Worm (Caenorhabditis elegans) whole organism, L3 larva: ENCODE measurements around the gene lst-5.
A peak's percentile ranks its signal among the peaks of the same experiment; 100 is the strongest.

Experiments
- ZK546.5 ChIP-seq: sonication (generic microtip); optimal IDR thresholded peaks from 2 replicates; lab custom pipeline; 2017; ENCODE audit warnings: missing biosample characterization, missing genetic modification characterization
- ceh-28 ChIP-seq: fragments of 150-350 bp; optimal IDR thresholded peaks from 2 replicates; lab custom pipeline; 2014; ENCODE audit warnings: missing biosample characterization, missing genetic modification reagents, missing genetic modification characterization
- egl-27 ChIP-seq: sonication (generic microtip); optimal IDR thresholded peaks from 4 replicates; lab custom pipeline; 2017; ENCODE audit warnings: missing biosample characterization, missing genetic modification reagents, missing genetic modification characterization
- egl-5 ChIP-seq: fragments of 150-350 bp; optimal IDR thresholded peaks from 2 replicates; lab custom pipeline; 2017; ENCODE audit warnings: missing biosample characterization, missing genetic modification reagents, missing genetic modification characterization, inconsistent platforms
- elt-1 ChIP-seq: fragments of 150-350 bp; optimal IDR thresholded peaks from 2 replicates; lab custom pipeline; 2014; ENCODE audit warnings: missing biosample characterization, missing genetic modification characterization
- elt-2 ChIP-seq: sonication (generic microtip); optimal IDR thresholded peaks from 2 replicates; lab custom pipeline; 2016; ENCODE audit warnings: missing genetic modification reagents, mild to moderate bottlenecking, missing genetic modification characterization, missing compliant biosample characterization
- elt-3 ChIP-seq, 3 experiments: fragments of 150-350 bp in 1 of 3; sonication (generic microtip) in 2 of 3; optimal IDR thresholded peaks; 2 replicates in 2 of 3; 4 replicates in 1 of 3; lab custom pipeline; 2014 to 2017; ENCODE audit warnings: missing biosample characterization in 3 of 3, missing genetic modification characterization in 3 of 3
- eor-1 ChIP-seq, 2 experiments: fragments of 150-350 bp; optimal IDR thresholded peaks; 2 replicates each; lab custom pipeline; 2014 to 2018; ENCODE audit warnings: missing biosample characterization in 2 of 2, missing genetic modification characterization in 2 of 2
- fkh-10 ChIP-seq: sonication (generic microtip); optimal IDR thresholded peaks from 2 replicates; lab custom pipeline; 2017; ENCODE audit warnings: missing biosample characterization, missing genetic modification reagents, missing genetic modification characterization
- fkh-2 ChIP-seq: fragments of 150-350 bp; optimal IDR thresholded peaks from 2 replicates; lab custom pipeline; 2014; ENCODE audit warnings: missing biosample characterization, missing genetic modification reagents, missing genetic modification characterization
- hmg-11 ChIP-seq: sonication (generic microtip); optimal IDR thresholded peaks from 2 replicates; lab custom pipeline; 2016; ENCODE audit warnings: missing genetic modification characterization, missing compliant biosample characterization
- jun-1 ChIP-seq: fragments of 150-350 bp; optimal IDR thresholded peaks from 2 replicates; lab custom pipeline; 2014; ENCODE audit warnings: missing biosample characterization, missing genetic modification reagents, missing genetic modification characterization
- lin-15B ChIP-seq: fragments of 150-350 bp; optimal IDR thresholded peaks from 2 replicates; lab custom pipeline; 2014; ENCODE audit warnings: missing biosample characterization, missing genetic modification characterization
- lin-39 ChIP-seq: fragments of 150-350 bp; optimal IDR thresholded peaks from 2 replicates; lab custom pipeline; 2018; ENCODE audit warnings: missing biosample characterization, missing genetic modification reagents, missing genetic modification characterization
- lsy-12 ChIP-seq: sonication (generic microtip); optimal IDR thresholded peaks from 2 replicates; lab custom pipeline; 2016; ENCODE audit warnings: mild to moderate bottlenecking, missing genetic modification characterization, missing compliant biosample characterization
- mml-1 ChIP-seq: fragments of 150-350 bp; sonication (generic microtip); optimal IDR thresholded peaks from 3 replicates; lab custom pipeline; 2014; ENCODE audit warnings: missing biosample characterization, missing genetic modification characterization
- nfya-1 ChIP-seq: sonication (generic microtip); optimal IDR thresholded peaks from 2 replicates; lab custom pipeline; 2017; ENCODE audit warnings: missing genetic modification characterization, mild to moderate bottlenecking, missing compliant biosample characterization, antibody characterized with exemption, moderate library complexity; ENCODE audit not compliant: insufficient read depth
- nhr-12 ChIP-seq: fragments of 150-350 bp; optimal IDR thresholded peaks from 2 replicates; lab custom pipeline; 2014; ENCODE audit warnings: missing biosample characterization, missing genetic modification characterization
- nhr-23 ChIP-seq: fragments of 150-350 bp; optimal IDR thresholded peaks from 2 replicates; lab custom pipeline; 2014; ENCODE audit warnings: missing biosample characterization, missing genetic modification reagents, missing genetic modification characterization
- nhr-25 ChIP-seq: sonication (generic microtip); optimal IDR thresholded peaks from 2 replicates; lab custom pipeline; 2017; ENCODE audit warnings: missing biosample characterization, missing genetic modification characterization
- nhr-43 ChIP-seq: sonication (generic microtip); optimal IDR thresholded peaks from 2 replicates; lab custom pipeline; 2016; ENCODE audit warnings: mild to moderate bottlenecking, missing genetic modification characterization, missing compliant biosample characterization; ENCODE audit not compliant: poor library complexity, severe bottlenecking
- nhr-77 ChIP-seq: fragments of 150-350 bp; optimal IDR thresholded peaks from 2 replicates; lab custom pipeline; 2014; ENCODE audit warnings: missing biosample characterization, missing genetic modification characterization
- pha-4 ChIP-seq: fragments of 150-350 bp; optimal IDR thresholded peaks from 2 replicates; lab custom pipeline; 2014; ENCODE audit warnings: missing biosample characterization, missing genetic modification reagents, missing genetic modification characterization
- pqm-1 ChIP-seq: fragments of 150-350 bp; optimal IDR thresholded peaks from 2 replicates; lab custom pipeline; 2017; ENCODE audit warnings: missing biosample characterization, missing genetic modification characterization, inconsistent platforms
- sea-2 ChIP-seq: fragments of 150-350 bp; sonication (generic microtip); optimal IDR thresholded peaks from 4 replicates; lab custom pipeline; 2014; ENCODE audit warnings: missing biosample characterization, missing genetic modification reagents, missing genetic modification characterization
- snpc-4 ChIP-seq: fragments of 150-350 bp; optimal IDR thresholded peaks from 2 replicates; lab custom pipeline; 2014; ENCODE audit warnings: missing biosample characterization, missing genetic modification characterization
- unc-39 ChIP-seq: sonication (generic microtip); optimal IDR thresholded peaks from 4 replicates; lab custom pipeline; 2017; ENCODE audit warnings: missing biosample characterization, missing genetic modification characterization
- unc-62 ChIP-seq: fragments of 150-350 bp; sonication (generic microtip); optimal IDR thresholded peaks from 4 replicates; lab custom pipeline; 2014; ENCODE audit warnings: missing biosample characterization, missing genetic modification reagents, missing genetic modification characterization
- ztf-11 ChIP-seq: fragments of 150-350 bp; optimal IDR thresholded peaks from 2 replicates; lab custom pipeline; 2014; ENCODE audit warnings: missing biosample characterization, missing genetic modification characterization
- ztf-4 ChIP-seq: fragments of 150-350 bp; optimal IDR thresholded peaks from 2 replicates; lab custom pipeline; 2014; ENCODE audit warnings: missing biosample characterization, missing genetic modification characterization

The lst-5 gene

DNA sequence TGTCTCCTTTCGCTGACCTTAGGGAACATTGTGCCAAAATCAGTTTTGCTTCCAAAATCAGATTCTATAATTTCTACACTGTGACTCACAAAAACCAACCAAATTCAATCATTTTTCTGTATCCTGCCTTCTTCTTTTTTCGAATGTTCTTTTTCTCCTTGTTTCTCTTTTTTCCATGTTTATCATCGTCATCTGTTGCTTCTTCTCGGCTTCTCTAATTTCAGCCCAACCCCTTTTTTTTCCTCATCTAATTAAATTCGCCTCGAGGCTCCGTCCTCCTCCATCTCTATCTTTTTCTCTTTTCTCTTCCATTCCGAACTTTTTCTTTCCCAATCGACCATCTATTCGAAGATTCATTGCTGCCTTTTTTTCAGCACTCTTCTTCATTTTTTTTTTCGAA is 28.0 kb upstream of the lst-5 start, which contains the start of gene unc-104:
Gene unc-104, plus strand, starts transcription at position 311 of the 400 bp plus-strand sequence.
- TF ChIP-seq lin-15B (tag; lab: Kevin White, UChicago), result no peak
- no peak for TF ChIP-seq sea-2
- no peak for TF ChIP-seq hmg-11 (tag; lab: Kevin White, UChicago)
- no peak for TF ChIP-seq egl-5 (tag; lab: Kevin White, UChicago)
- peak; percentile 44 for TF ChIP-seq nfya-1 (tag; lab: Kevin White, UChicago)
- peak; percentile 87 for TF ChIP-seq fkh-10

DNA sequence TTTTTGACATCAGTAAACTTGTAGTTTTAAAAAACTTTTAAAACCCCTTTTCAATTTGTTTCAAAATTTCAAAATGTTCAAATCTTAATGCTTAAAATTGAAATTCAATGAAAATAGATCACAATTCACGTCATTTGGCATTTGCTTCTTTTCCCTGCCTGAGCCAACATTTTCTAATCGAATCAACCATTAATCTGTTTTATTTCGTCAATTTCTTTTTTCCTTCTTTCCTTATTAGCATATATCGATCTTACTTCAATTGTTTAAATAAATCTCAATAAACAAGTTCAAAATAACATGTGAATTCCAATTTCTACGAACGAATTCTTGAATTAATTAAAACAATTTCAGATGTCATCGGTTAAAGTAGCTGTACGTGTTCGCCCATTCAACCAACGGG is 27.1 kb upstream of the lst-5 start:
- TF ChIP-seq ceh-28 (tag; lab: Kevin White, UChicago) (no peak), lin-39 (tag; lab: Kevin White, UChicago) (no peak), unc-62 (GFP tag; lab: Kevin White, UChicago) (no peak), nfya-1 (tag; lab: Kevin White, UChicago) (no peak), fkh-2 (tag; lab: Kevin White, UChicago) (no peak), unc-39 (tag; lab: Kevin White, UChicago) (no peak), snpc-4 (tag; lab: Kevin White, UChicago) (no peak), nhr-43 (no peak), egl-27 (tag; lab: Kevin White, UChicago) (no peak), nhr-25 (tag; lab: Kevin White, UChicago) (no peak), elt-1 (tag; lab: Kevin White, UChicago) (no peak), fkh-10 (no peak), egl-5 (tag; lab: Kevin White, UChicago) (no peak), mml-1 (no peak), nhr-77 (tag; lab: Kevin White, UChicago) (no peak)

ce11 chrII:7001405-7001804 is 21.3 kb upstream of the lst-5 start:
- peak; percentile 13 for TF ChIP-seq lsy-12 (tag; lab: Kevin White, UChicago)
- peak; percentile 24 for TF ChIP-seq elt-2
- TF ChIP-seq, all 47 proteins: peak for 2; not testable (repeated sequence) for 45

DNA sequence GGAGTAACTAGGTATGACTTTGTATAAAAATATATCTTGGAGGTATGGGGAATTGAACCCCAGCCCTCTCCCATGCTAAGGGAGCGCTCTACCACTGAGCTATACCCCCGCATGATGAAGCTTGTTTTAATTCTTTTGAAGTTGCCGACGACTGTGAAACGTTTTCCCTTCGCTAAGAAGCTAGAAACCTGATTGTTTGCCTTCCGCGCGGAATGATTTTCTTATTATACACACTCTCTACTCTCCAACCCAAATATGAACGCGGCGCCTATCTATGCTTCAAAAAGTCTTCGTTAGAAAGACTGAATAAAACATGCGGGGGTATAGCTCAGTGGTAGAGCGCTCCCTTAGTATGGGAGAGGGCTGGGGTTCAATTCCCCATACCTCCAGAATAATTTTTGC is 19.8 kb upstream of the lst-5 start:
- TF ChIP-seq hmg-11 (tag; lab: Kevin White, UChicago) (peak; percentile 9), unc-39 (tag; lab: Kevin White, UChicago) (no peak), pqm-1 (tag; lab: Kevin White, UChicago) (peak; percentile 4), nfya-1 (tag; lab: Kevin White, UChicago) (peak; percentile 19), ztf-11 (tag; lab: Kevin White, UChicago) (no peak), nhr-25 (tag; lab: Kevin White, UChicago) (peak; percentile 28), nhr-43 (peak; percentile 58), nhr-23 (peak; percentile 1)
- TF ChIP-seq, all 47 proteins: peak for 6

- TF ChIP-seq fkh-10 (no peak), eor-1 (tag; optimal IDR thresholded peaks at IDR 0.05; lab: Kevin White, UChicago) (no peak)
Measured at ce11 chrII:7012592-7012991, 10.1 kb upstream of the lst-5 start, which contains the start of gene sqv-7. sqv-7 (minus strand) TSS chrII:7012692.

DNA sequence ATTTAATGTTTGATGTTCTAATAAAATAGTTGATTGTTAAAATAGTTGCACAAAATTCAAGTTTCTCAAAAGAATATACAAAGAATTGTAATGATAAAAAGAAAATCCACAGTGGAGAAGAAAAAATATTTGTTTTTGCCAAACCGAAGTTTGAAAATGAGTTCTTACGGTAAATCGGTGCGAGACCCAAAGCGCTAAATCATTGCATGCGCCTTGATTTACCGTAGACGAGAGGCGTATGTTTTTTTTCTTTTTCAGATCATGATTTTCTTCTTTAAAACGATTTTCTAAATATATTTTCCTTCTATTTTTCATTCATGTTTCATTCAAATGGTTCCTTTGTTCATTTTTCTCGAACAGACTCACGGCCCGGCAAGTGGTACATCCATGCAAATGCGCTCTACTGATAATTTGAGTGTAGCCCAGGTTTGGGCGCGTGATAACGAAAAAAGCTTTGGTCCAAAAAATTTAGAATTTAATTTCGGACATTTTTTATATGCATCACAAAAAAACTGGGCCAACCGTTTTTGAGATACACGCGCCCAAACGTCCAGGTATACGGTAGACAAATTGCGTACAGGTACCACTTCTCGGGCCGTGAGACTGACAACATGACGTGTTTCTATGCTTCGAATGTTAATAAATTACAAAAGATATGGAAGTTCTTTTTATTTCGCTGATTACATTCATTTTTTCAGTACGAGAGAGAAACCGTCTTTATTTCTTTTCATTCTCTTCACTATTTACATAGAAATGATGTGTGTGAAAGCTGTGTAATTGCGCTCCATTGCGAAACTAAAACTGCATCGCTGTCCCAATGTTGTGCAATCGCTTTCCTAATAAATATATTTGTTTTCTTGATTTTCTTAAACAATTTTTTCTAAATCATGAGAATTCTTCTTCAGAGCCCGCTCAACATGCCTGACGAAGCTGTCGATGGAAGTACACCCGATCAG is 2.5 kb downstream of the lst-5 start, which contains the start of gene znf-598:
Gene znf-598, plus strand, starts transcription at position 906 of the 956 bp plus-strand sequence.
- TF ChIP-seq nhr-23 (peak; percentile 16), elt-3 (tag; optimal IDR thresholded peaks at IDR 0.05; lab: Kevin White, UChicago) (no peak), snpc-4 (tag; lab: Kevin White, UChicago) (peak; percentile 64), nhr-25 (tag; lab: Kevin White, UChicago) (no peak), pqm-1 (tag; lab: Kevin White, UChicago) (peak; percentile 40), ztf-4 (tag; lab: Kevin White, UChicago) (no peak), fkh-10 (no peak), hmg-11 (tag; lab: Kevin White, UChicago) (no peak), jun-1 (tag; lab: Kevin White, UChicago) (no peak), elt-2 (peak; percentile 72), pha-4 (tag; lab: Kevin White, UChicago) (peak; percentile 84), ZK546.5 (tag; lab: Kevin White, UChicago) (no peak), eor-1 (tag; optimal IDR thresholded peaks at IDR 0.05; lab: Kevin White, UChicago) (no peak), nhr-77 (tag; lab: Kevin White, UChicago) (no peak), ceh-28 (tag; lab: Kevin White, UChicago) (no peak), unc-62 (GFP tag; lab: Kevin White, UChicago) (no peak), lin-15B (tag; lab: Kevin White, UChicago) (peak; percentile 64), nhr-12 (tag; lab: Kevin White, UChicago) (no peak)
